Fruit fly (Drosophila melanogaster) whole organism, embryonic: ENCODE data around the gene Rad60.
A peak's percentile ranks its signal among the peaks of the same experiment; 100 is the strongest.

ENCODE experiments used
- Atf6 ChIP-seq: fragments of 200-800 bp; sonication (Bioruptor generic); IDR thresholded peaks from 2 replicates; pipeline ENCODE4 v1.3.6; 2022; ENCODE audit warnings: missing biosample characterization, missing genetic modification characterization
- B-H1 ChIP-seq: fragments of 200-800 bp; sonication (Bioruptor generic); IDR thresholded peaks from 3 replicates; pipeline ENCODE4 v1.3.6; 2022; ENCODE audit warnings: missing biosample characterization, missing genetic modification characterization
- CG10654 ChIP-seq: fragments of 200-800 bp; sonication (Bioruptor generic); optimal IDR thresholded peaks from 2 replicates; lab custom pipeline; 2016; ENCODE audit warnings: missing biosample characterization, missing genetic modification characterization
- CG12659 ChIP-seq: fragments of 200-800 bp; sonication (Bioruptor generic); optimal IDR thresholded peaks from 3 replicates; lab custom pipeline; 2017; ENCODE audit warnings: mild to moderate bottlenecking, missing biosample characterization, missing genetic modification reagents, missing genetic modification characterization
- CG13894 ChIP-seq: fragments of 200-800 bp; sonication (Bioruptor generic); optimal IDR thresholded peaks from 3 replicates; lab custom pipeline; 2018; ENCODE audit warnings: missing biosample characterization, mild to moderate bottlenecking, missing genetic modification characterization, moderate library complexity
- CG15011 ChIP-seq: fragments of 200-800 bp; sonication (Bioruptor generic); optimal IDR thresholded peaks from 3 replicates; lab custom pipeline; 2018; ENCODE audit warnings: missing biosample characterization, mild to moderate bottlenecking, missing genetic modification characterization
- CG1647 ChIP-seq: fragments of 200-800 bp; sonication (Bioruptor generic); optimal IDR thresholded peaks from 3 replicates; lab custom pipeline; 2016; ENCODE audit warnings: missing biosample characterization, missing genetic modification characterization
- CG16813 ChIP-seq: fragments of 200-800 bp; sonication (Bioruptor generic); IDR thresholded peaks from 3 replicates; pipeline ENCODE4 v1.3.6; 2022; ENCODE audit warnings: missing biosample characterization, missing genetic modification characterization; ENCODE audit not compliant: partially characterized antibody
- CG16815 ChIP-seq: fragments of 200-800 bp; sonication (Bioruptor generic); optimal IDR thresholded peaks from 3 replicates; lab custom pipeline; 2017; ENCODE audit warnings: missing biosample characterization, mild to moderate bottlenecking, missing genetic modification characterization
- CG2202 ChIP-seq: fragments of 200-800 bp; sonication (Bioruptor generic); optimal IDR thresholded peaks from 2 replicates; lab custom pipeline; 2018; ENCODE audit warnings: missing biosample characterization, mild to moderate bottlenecking, missing genetic modification characterization
- CG3407 ChIP-seq: fragments of 200-800 bp; sonication (Bioruptor generic); optimal IDR thresholded peaks from 2 replicates; lab custom pipeline; 2018; ENCODE audit warnings: missing biosample characterization, mild to moderate bottlenecking, missing genetic modification characterization
- CG3995 ChIP-seq: fragments of 200-800 bp; sonication (Bioruptor generic); optimal IDR thresholded peaks from 3 replicates; lab custom pipeline; 2016; ENCODE audit warnings: missing biosample characterization, missing genetic modification characterization
- CG4282 ChIP-seq: fragments of 200-800 bp; sonication (Bioruptor generic); optimal IDR thresholded peaks from 2 replicates; lab custom pipeline; 2016; ENCODE audit warnings: missing biosample characterization, missing genetic modification characterization
- CG4360 ChIP-seq: fragments of 200-800 bp; sonication (Bioruptor generic); IDR thresholded peaks from 2 replicates; pipeline ENCODE4 v1.3.6; 2022; ENCODE audit warnings: missing biosample characterization, missing genetic modification characterization
- CG6272 ChIP-seq: fragments of 200-800 bp; sonication (Bioruptor generic); IDR thresholded peaks from 2 replicates; pipeline ENCODE4 v1.3.6; 2022; ENCODE audit warnings: missing biosample characterization, missing genetic modification characterization
- CG6689 ChIP-seq: fragments of 200-800 bp; sonication (Bioruptor generic); IDR thresholded peaks from 2 replicates; pipeline ENCODE4 v1.3.6; 2022; ENCODE audit warnings: missing biosample characterization, missing genetic modification characterization
- CG6791 ChIP-seq: fragments of 200-800 bp; sonication (Bioruptor generic); IDR thresholded peaks from 3 replicates; pipeline ENCODE4 v1.3.6; 2022; ENCODE audit warnings: missing biosample characterization, missing genetic modification characterization; ENCODE audit not compliant: partially characterized antibody
- Dll ChIP-seq: fragments of 200-800 bp; sonication (Bioruptor generic); IDR thresholded peaks from 4 replicates; pipeline ENCODE4 v1.3.6; 2022; ENCODE audit warnings: missing biosample characterization, missing genetic modification characterization; ENCODE audit not compliant: partially characterized antibody
- Dref ChIP-seq: fragments of 200-800 bp; sonication (Bioruptor generic); IDR thresholded peaks from 2 replicates; pipeline ENCODE4 v1.3.6; 2022; ENCODE audit warnings: missing biosample characterization, missing genetic modification characterization
- Lpt ChIP-seq: fragments of >200 bp; optimal IDR thresholded peaks from 2 replicates; lab custom pipeline; 2018; ENCODE audit warnings: missing biosample characterization, missing genetic modification characterization
- Nf-YB ChIP-seq: fragments of 200-800 bp; sonication (Bioruptor generic); optimal IDR thresholded peaks from 3 replicates; lab custom pipeline; 2019; ENCODE audit warnings: missing biosample characterization, mild to moderate bottlenecking, missing genetic modification characterization, moderate library complexity
- Ravus ChIP-seq: fragments of 200-800 bp; sonication (Bioruptor generic); IDR thresholded peaks from 2 replicates; pipeline ENCODE4 v1.3.6; 2022; ENCODE audit warnings: missing biosample characterization, missing genetic modification characterization
- Spps ChIP-seq: fragments of 200-800 bp; sonication (Bioruptor generic); optimal IDR thresholded peaks from 2 replicates; lab custom pipeline; 2018; ENCODE audit warnings: missing biosample characterization, mild to moderate bottlenecking, missing genetic modification characterization
- TFAM ChIP-seq: fragments of 200-800 bp; sonication (Bioruptor generic); optimal IDR thresholded peaks from 2 replicates; lab custom pipeline; 2017; ENCODE audit warnings: missing biosample characterization, missing genetic modification characterization, inconsistent platforms
- al ChIP-seq: fragments of 200-800 bp; sonication (Bioruptor generic); IDR thresholded peaks from 2 replicates; pipeline ENCODE4 v1.3.6; 2022; ENCODE audit warnings: missing biosample characterization, missing genetic modification characterization
- btn ChIP-seq: fragments of 200-800 bp; sonication (Bioruptor generic); optimal IDR thresholded peaks from 2 replicates; lab custom pipeline; 2016; ENCODE audit warnings: missing biosample characterization, missing genetic modification characterization
- crc ChIP-seq: fragments of 200-800 bp; sonication (Bioruptor generic); optimal IDR thresholded peaks from 2 replicates; lab custom pipeline; 2016; ENCODE audit warnings: missing biosample characterization, missing genetic modification characterization
- croc ChIP-seq: fragments of 200-800 bp; sonication (Bioruptor generic); conservative IDR thresholded peaks from 3 replicates; pipeline ENCODE4 v1.3.6; 2022; ENCODE audit warnings: missing biosample characterization, missing genetic modification characterization
- dmrt99B ChIP-seq: fragments of 200-800 bp; sonication (Bioruptor generic); optimal IDR thresholded peaks from 2 replicates; lab custom pipeline; 2018; ENCODE audit warnings: missing biosample characterization, mild to moderate bottlenecking, missing genetic modification characterization, moderate library complexity
- en ChIP-seq: fragments of 200-800 bp; sonication (Bioruptor generic); optimal IDR thresholded peaks from 2 replicates; lab custom pipeline; 2016; ENCODE audit warnings: missing biosample characterization, missing genetic modification characterization
- eve ChIP-seq, 2 experiments: fragments of >200 bp; optimal IDR thresholded peaks; 2 replicates each; lab custom pipeline; 2017; ENCODE audit warnings: missing biosample characterization in 2 of 2, missing genetic modification characterization in 2 of 2
- ewg ChIP-seq: fragments of 200-800 bp; sonication (Bioruptor generic); optimal IDR thresholded peaks from 3 replicates; lab custom pipeline; 2017; ENCODE audit warnings: mild to moderate bottlenecking, missing biosample characterization, missing genetic modification reagents, missing genetic modification characterization
- exex ChIP-seq: fragments of 200-800 bp; sonication (Bioruptor generic); optimal IDR thresholded peaks from 4 replicates; lab custom pipeline; 2018; ENCODE audit warnings: missing biosample characterization, mild to moderate bottlenecking, missing genetic modification characterization, moderate library complexity
- fd102C ChIP-seq: fragments of 200-800 bp; sonication (Bioruptor generic); optimal IDR thresholded peaks from 2 replicates; lab custom pipeline; 2018; ENCODE audit warnings: missing biosample characterization, mild to moderate bottlenecking, missing genetic modification characterization, moderate library complexity
- fru ChIP-seq: fragments of >200 bp; optimal IDR thresholded peaks from 2 replicates; lab custom pipeline; 2017
- h ChIP-seq: fragments of >200 bp; optimal IDR thresholded peaks from 2 replicates; lab custom pipeline; 2017
- inv ChIP-seq: fragments of 200-800 bp; sonication (Bioruptor generic); IDR thresholded peaks from 2 replicates; pipeline ENCODE4 v1.3.6; 2022; ENCODE audit warnings: missing biosample characterization, missing genetic modification characterization; ENCODE audit not compliant: partially characterized antibody
- kay ChIP-seq: fragments of 200-800 bp; sonication (Bioruptor generic); optimal IDR thresholded peaks from 2 replicates; lab custom pipeline; 2016; ENCODE audit warnings: missing biosample characterization, missing genetic modification characterization
- kni ChIP-seq: fragments of 200-800 bp; sonication (Bioruptor generic); optimal IDR thresholded peaks from 3 replicates; lab custom pipeline; 2017; ENCODE audit warnings: mild to moderate bottlenecking, missing biosample characterization, missing genetic modification reagents, missing genetic modification characterization
- nmo ChIP-seq: fragments of 200-800 bp; sonication (Bioruptor generic); optimal IDR thresholded peaks from 2 replicates; lab custom pipeline; 2018; ENCODE audit warnings: missing biosample characterization, mild to moderate bottlenecking, missing genetic modification characterization, moderate library complexity
- pnt ChIP-seq: fragments of 200-800 bp; sonication (Bioruptor generic); optimal IDR thresholded peaks from 3 replicates; lab custom pipeline; 2016; ENCODE audit warnings: missing biosample characterization, missing genetic modification characterization
- psq ChIP-seq: fragments of 200-800 bp; sonication (Bioruptor generic); optimal IDR thresholded peaks from 2 replicates; lab custom pipeline; 2017; ENCODE audit warnings: missing biosample characterization, missing genetic modification characterization
- pum ChIP-seq: fragments of 200-800 bp; sonication (Bioruptor generic); optimal IDR thresholded peaks from 2 replicates; lab custom pipeline; 2016; ENCODE audit warnings: missing biosample characterization, missing genetic modification characterization
- sens ChIP-seq: fragments of 200-800 bp; sonication (Bioruptor generic); peaks from one replicate; lab custom pipeline; 2016; ENCODE audit warnings: missing biosample characterization, missing genetic modification characterization
- sens-2 ChIP-seq: fragments of 200-800 bp; sonication (Bioruptor generic); IDR thresholded peaks from 2 replicates; pipeline ENCODE4 v1.3.6; 2022; ENCODE audit warnings: missing biosample characterization, missing genetic modification characterization
- sima ChIP-seq: fragments of 200-800 bp; sonication (Bioruptor generic); optimal IDR thresholded peaks from 2 replicates; lab custom pipeline; 2016; ENCODE audit warnings: missing biosample characterization, missing genetic modification characterization
- slbo ChIP-seq: fragments of 200-800 bp; sonication (Bioruptor generic); IDR thresholded peaks from 2 replicates; pipeline ENCODE4 v1.3.6; 2022; ENCODE audit warnings: missing biosample characterization, missing genetic modification characterization
- slou ChIP-seq: fragments of 200-800 bp; sonication (Bioruptor generic); optimal IDR thresholded peaks from 3 replicates; lab custom pipeline; 2016; ENCODE audit warnings: missing biosample characterization, missing genetic modification characterization
- slp2 ChIP-seq: fragments of 200-800 bp; sonication (Bioruptor generic); optimal IDR thresholded peaks from 2 replicates; lab custom pipeline; 2016; ENCODE audit warnings: missing biosample characterization, missing genetic modification characterization
- sr ChIP-seq: fragments of 200-800 bp; sonication (Bioruptor generic); IDR thresholded peaks from 3 replicates; pipeline ENCODE4 v1.3.6; 2022; ENCODE audit warnings: missing biosample characterization, missing genetic modification characterization
- toy ChIP-seq: fragments of 200-800 bp; sonication (Bioruptor generic); IDR thresholded peaks from 2 replicates; pipeline ENCODE4 v1.3.6; 2022; ENCODE audit warnings: missing biosample characterization, missing genetic modification characterization
- tup ChIP-seq: fragments of 200-800 bp; sonication (Bioruptor generic); optimal IDR thresholded peaks from 2 replicates; lab custom pipeline; 2016; ENCODE audit warnings: missing biosample characterization, mild to moderate bottlenecking, missing genetic modification characterization, moderate library complexity

The Rad60 gene

dm6 chr3R:23297132-23297862 lies 46.0 kb upstream of the Rad60 start (continued):
- TF ChIP-seq pnt (GFP tag; lab: Kevin White, UChicago) (no peak), toy (no peak), CG1647 (no peak), al (no peak), nmo (GFP tag; lab: Kevin White, UChicago) (peak; percentile 50), TFAM (GFP tag; lab: Kevin White, UChicago) (no peak), pum (GFP tag; lab: Kevin White, UChicago) (no peak), slou (GFP tag; lab: Kevin White, UChicago) (no peak), psq (GFP tag; lab: Kevin White, UChicago) (no peak), exex (tag; lab: Kevin White, UChicago) (no peak), dmrt99B (tag; lab: Kevin White, UChicago) (peak; percentile 20), CG13894 (tag; lab: Kevin White, UChicago) (no peak), Ravus (GFP tag; lab: Robert Waterston, UW) (no peak), croc (GFP tag; lab: Robert Waterston, UW) (no peak; the same call in 2 of the 3 replicates), Lpt (GFP tag; lab: Kevin White, UChicago) (no peak), eve (GFP tag; optimal IDR thresholded peaks at IDR 0.05; lab: Kevin White, UChicago) (peak in 1 of 2 experiments; percentile 47), CG4360 (GFP tag; lab: Robert Waterston, UW) (no peak), ewg (GFP tag; lab: Kevin White, UChicago) (no peak), crc (GFP tag; lab: Kevin White, UChicago) (no peak), fru (no peak), Atf6 (no peak), inv (GFP tag; lab: Robert Waterston, UW) (no peak), Spps (tag; lab: Kevin White, UChicago) (peak; percentile 23), CG16815 (GFP tag; lab: Kevin White, UChicago) (peak; percentile 45), btn (GFP tag; lab: Kevin White, UChicago) (no peak), kni (GFP tag; lab: Kevin White, UChicago) (peak; percentile 71), slp2 (GFP tag; lab: Kevin White, UChicago) (no peak), B-H1 (no peak), CG6689 (GFP tag; lab: Robert Waterston, UW) (0 out of 2 replicates have a peak, but pooled peaks have one; percentile 32), Nf-YB (GFP tag; lab: Kevin White, UChicago) (peak; percentile 82), sens (peak; percentile 54), CG16813 (no peak), en (GFP tag; lab: Kevin White, UChicago) (no peak), slbo (GFP tag; lab: Robert Waterston, UW) (0 out of 2 replicates have a peak, but pooled peaks have one; percentile 24), CG10654 (peak; percentile 20), h (lab: Kevin White, UChicago) (no peak), CG6791 (GFP tag; lab: Robert Waterston, UW) (no peak), CG6272 (GFP tag; lab: Robert Waterston, UW) (no peak), CG12659 (GFP tag; lab: Kevin White, UChicago) (no peak), CG2202 (tag; lab: Kevin White, UChicago) (no peak), sr (GFP tag; lab: Robert Waterston, UW) (no peak), sima (GFP tag; lab: Kevin White, UChicago) (no peak), sens-2 (GFP tag; lab: Robert Waterston, UW) (no peak), CG15011 (no peak), CG3407 (GFP tag; lab: Kevin White, UChicago) (no peak), CG3995 (no peak), CG4282 (GFP tag; lab: Kevin White, UChicago) (no peak), Dll (no peak), kay (GFP tag; lab: Kevin White, UChicago) (peak; percentile 13), Dref (GFP tag; lab: Robert Waterston, UW) (no peak), fd102C (GFP tag; lab: Kevin White, UChicago) (no peak), tup (GFP tag; lab: Kevin White, UChicago) (no peak)
